Fruit fly (Drosophila melanogaster) whole organism, embryonic: ENCODE measurements around the gene Pig1.

ENCODE experiments used
- Atf-2 ChIP-seq: fragments of 200-800 bp; sonication (Bioruptor generic); optimal IDR thresholded peaks from 2 replicates; lab custom pipeline; 2016; ENCODE audit warnings: missing biosample characterization, missing genetic modification characterization
- B-H2 ChIP-seq: fragments of 200-800 bp; sonication (Bioruptor generic); optimal IDR thresholded peaks from 2 replicates; lab custom pipeline; 2018; ENCODE audit warnings: missing biosample characterization, mild to moderate bottlenecking, missing genetic modification characterization
- Blimp-1 ChIP-seq: fragments of 200-800 bp; sonication (Bioruptor generic); optimal IDR thresholded peaks from 3 replicates; lab custom pipeline; 2018; ENCODE audit warnings: missing biosample characterization, missing genetic modification characterization, mild to moderate bottlenecking, moderate library complexity, missing genetic modification reagents
- CG10959 ChIP-seq: fragments of 200-800 bp; sonication (Bioruptor generic); IDR thresholded peaks from 2 replicates; pipeline ENCODE4 v1.3.6; 2022; ENCODE audit warnings: missing biosample characterization, missing genetic modification characterization
- CG11456 ChIP-seq: fragments of 200-800 bp; sonication (Bioruptor generic); IDR thresholded peaks from 3 replicates; pipeline ENCODE4 v1.3.6; 2022; ENCODE audit warnings: missing biosample characterization, missing genetic modification characterization
- CG13624 ChIP-seq: fragments of 200-800 bp; sonication (Bioruptor generic); optimal IDR thresholded peaks from 2 replicates; lab custom pipeline; 2016; ENCODE audit warnings: missing biosample characterization, missing genetic modification characterization
- CG14667 ChIP-seq: fragments of 200-800 bp; sonication (Bioruptor generic); IDR thresholded peaks from 2 replicates; pipeline ENCODE4 v1.3.6; 2022; ENCODE audit warnings: missing biosample characterization, missing genetic modification characterization
- CG15601 ChIP-seq: fragments of 200-800 bp; sonication (Bioruptor generic); optimal IDR thresholded peaks from 3 replicates; lab custom pipeline; 2019; ENCODE audit warnings: missing biosample characterization, mild to moderate bottlenecking, missing genetic modification characterization, moderate library complexity
- CG17912 ChIP-seq: fragments of 200-800 bp; sonication (Bioruptor generic); optimal IDR thresholded peaks from 2 replicates; lab custom pipeline; 2018; ENCODE audit warnings: missing biosample characterization, mild to moderate bottlenecking, missing genetic modification characterization
- CG18599 ChIP-seq: fragments of 200-800 bp; sonication (Bioruptor generic); optimal IDR thresholded peaks from 3 replicates; lab custom pipeline; 2017; ENCODE audit warnings: missing biosample characterization, missing genetic modification characterization, mild to moderate bottlenecking, moderate library complexity, missing genetic modification reagents
- CG30403 ChIP-seq: fragments of 200-800 bp; sonication (Bioruptor generic); optimal IDR thresholded peaks from 3 replicates; lab custom pipeline; 2016; ENCODE audit warnings: missing biosample characterization, missing genetic modification characterization
- CG30431 ChIP-seq: fragments of 200-800 bp; sonication (Bioruptor generic); optimal IDR thresholded peaks from 2 replicates; lab custom pipeline; 2017; ENCODE audit warnings: missing biosample characterization, missing genetic modification characterization
- CG3065 ChIP-seq: fragments of 200-800 bp; sonication (Bioruptor generic); optimal IDR thresholded peaks from 2 replicates; lab custom pipeline; 2016; ENCODE audit warnings: missing biosample characterization, missing genetic modification characterization
- CG32532 ChIP-seq: fragments of 200-800 bp; sonication (Bioruptor generic); IDR thresholded peaks from 2 replicates; pipeline ENCODE4 v1.3.6; 2022; ENCODE audit warnings: missing biosample characterization, missing genetic modification characterization
- CG4707 ChIP-seq: fragments of 200-800 bp; sonication (Bioruptor generic); optimal IDR thresholded peaks from 2 replicates; lab custom pipeline; 2018; ENCODE audit warnings: missing biosample characterization, mild to moderate bottlenecking, missing genetic modification characterization, moderate library complexity
- CG7987 ChIP-seq: fragments of 200-800 bp; sonication (Bioruptor generic); optimal IDR thresholded peaks from 2 replicates; lab custom pipeline; 2018; ENCODE audit warnings: missing biosample characterization, mild to moderate bottlenecking, missing genetic modification characterization, moderate library complexity
- CG9215 ChIP-seq: fragments of 200-800 bp; sonication (Bioruptor generic); IDR thresholded peaks from 2 replicates; pipeline ENCODE4 v1.3.6; 2022; ENCODE audit warnings: missing biosample characterization, missing genetic modification characterization
- CG9609 ChIP-seq: fragments of 200-800 bp; sonication (Bioruptor generic); optimal IDR thresholded peaks from 3 replicates; lab custom pipeline; 2016; ENCODE audit warnings: missing biosample characterization, missing genetic modification characterization
- Camta ChIP-seq: fragments of 200-800 bp; sonication (Bioruptor generic); optimal IDR thresholded peaks from 2 replicates; lab custom pipeline; 2016; ENCODE audit warnings: missing biosample characterization, missing genetic modification characterization
- CoRest ChIP-seq: fragments of 200-800 bp; sonication (Bioruptor generic); optimal IDR thresholded peaks from 3 replicates; lab custom pipeline; 2018; ENCODE audit warnings: missing biosample characterization, mild to moderate bottlenecking, missing genetic modification characterization, moderate library complexity
- Dp ChIP-seq: fragments of 200-800 bp; sonication (Bioruptor generic); optimal IDR thresholded peaks from 2 replicates; lab custom pipeline; 2018; ENCODE audit warnings: missing biosample characterization, mild to moderate bottlenecking, missing genetic modification characterization, moderate library complexity
- ERR ChIP-seq: fragments of 200-800 bp; sonication (Bioruptor generic); optimal IDR thresholded peaks from 2 replicates; lab custom pipeline; 2016; ENCODE audit warnings: missing biosample characterization, missing genetic modification characterization
- GATAe ChIP-seq: fragments of 200-800 bp; sonication (Bioruptor generic); conservative IDR thresholded peaks from 2 replicates; pipeline ENCODE4 v1.3.6; 2022; ENCODE audit warnings: missing biosample characterization, missing genetic modification characterization
- Gsc ChIP-seq: fragments of 200-800 bp; sonication (Bioruptor generic); IDR thresholded peaks from 2 replicates; pipeline ENCODE4 v1.3.6; 2022; ENCODE audit warnings: missing biosample characterization, missing genetic modification characterization
- Lim3 ChIP-seq: fragments of 200-800 bp; sonication (Bioruptor generic); IDR thresholded peaks from 2 replicates; pipeline ENCODE4 v1.3.6; 2022; ENCODE audit warnings: missing biosample characterization, missing genetic modification characterization
- Nf-YB ChIP-seq: fragments of 200-800 bp; sonication (Bioruptor generic); optimal IDR thresholded peaks from 3 replicates; lab custom pipeline; 2019; ENCODE audit warnings: missing biosample characterization, mild to moderate bottlenecking, missing genetic modification characterization, moderate library complexity
- Nf-YC ChIP-seq: fragments of 200-800 bp; optimal IDR thresholded peaks from 3 replicates; lab custom pipeline; 2019; ENCODE audit warnings: missing biosample characterization, mild to moderate bottlenecking, missing genetic modification characterization, moderate library complexity
- Opbp ChIP-seq: fragments of 200-800 bp; sonication (Bioruptor generic); IDR thresholded peaks from 3 replicates; pipeline ENCODE4 v1.3.6; 2022; ENCODE audit warnings: missing biosample characterization, missing genetic modification characterization; ENCODE audit not compliant: partially characterized antibody
- Sox102F ChIP-seq: fragments of 200-800 bp; sonication (Bioruptor generic); optimal IDR thresholded peaks from 2 replicates; lab custom pipeline; 2018; ENCODE audit warnings: missing biosample characterization, mild to moderate bottlenecking, missing genetic modification characterization, moderate library complexity
- Trl ChIP-seq, 3 experiments: fragments of >200 bp in 2 of 3; fragments of 200-800 bp in 1 of 3; sonication (Bioruptor generic) in 1 of 3; optimal IDR thresholded peaks; 2 replicates in 1 of 3; 3 replicates in 2 of 3; lab custom pipeline; 2016 to 2017; ENCODE audit warnings: missing biosample characterization in 1 of 3, missing genetic modification characterization in 1 of 3
- Xrp1 ChIP-seq: fragments of 200-800 bp; sonication (Bioruptor generic); IDR thresholded peaks from 2 replicates; pipeline ENCODE4 v1.3.6; 2022; ENCODE audit warnings: missing biosample characterization, missing genetic modification characterization
- ab ChIP-seq: fragments of 200-800 bp; sonication (Bioruptor generic); optimal IDR thresholded peaks from 2 replicates; lab custom pipeline; 2016; ENCODE audit warnings: missing biosample characterization, missing genetic modification characterization
- bcd ChIP-seq: fragments of 200-800 bp; sonication (Bioruptor generic); optimal IDR thresholded peaks from 2 replicates; lab custom pipeline; 2017; ENCODE audit warnings: missing biosample characterization, mild to moderate bottlenecking, missing genetic modification characterization
- chif ChIP-seq, 2 experiments: fragments of 200-800 bp; sonication (Bioruptor generic); optimal IDR thresholded peaks; 3 replicates each; lab custom pipeline; 2016; ENCODE audit warnings: missing biosample characterization in 2 of 2, missing genetic modification characterization in 2 of 2
- ci ChIP-seq: fragments of 200-800 bp; sonication (Bioruptor generic); IDR thresholded peaks from 3 replicates; pipeline ENCODE4 v1.3.6; 2022; ENCODE audit warnings: missing biosample characterization, missing genetic modification characterization
- corto ChIP-seq: fragments of 200-800 bp; sonication (Bioruptor generic); optimal IDR thresholded peaks from 2 replicates; lab custom pipeline; 2016; ENCODE audit warnings: missing biosample characterization, mild to moderate bottlenecking, missing genetic modification characterization, moderate library complexity
- crc ChIP-seq: fragments of 200-800 bp; sonication (Bioruptor generic); optimal IDR thresholded peaks from 2 replicates; lab custom pipeline; 2016; ENCODE audit warnings: missing biosample characterization, missing genetic modification characterization
- dysf ChIP-seq: fragments of 200-800 bp; sonication (Bioruptor generic); IDR thresholded peaks from 3 replicates; pipeline ENCODE4 v1.3.6; 2022; ENCODE audit warnings: missing biosample characterization, missing genetic modification characterization
- ewg ChIP-seq: fragments of 200-800 bp; sonication (Bioruptor generic); optimal IDR thresholded peaks from 3 replicates; lab custom pipeline; 2017; ENCODE audit warnings: mild to moderate bottlenecking, missing biosample characterization, missing genetic modification reagents, missing genetic modification characterization
- fd96Cb ChIP-seq: fragments of 200-800 bp; sonication (Bioruptor generic); optimal IDR thresholded peaks from 2 replicates; lab custom pipeline; 2018; ENCODE audit warnings: missing biosample characterization, mild to moderate bottlenecking, missing genetic modification characterization, moderate library complexity
- gro ChIP-seq: fragments of 200-800 bp; sonication (Bioruptor generic); optimal IDR thresholded peaks from 2 replicates; lab custom pipeline; 2016; ENCODE audit warnings: missing biosample characterization, missing genetic modification characterization
- her ChIP-seq: fragments of 200-800 bp; sonication (Bioruptor generic); optimal IDR thresholded peaks from 2 replicates; lab custom pipeline; 2016; ENCODE audit warnings: missing biosample characterization, missing genetic modification characterization
- ind ChIP-seq: fragments of 200-800 bp; sonication (Bioruptor generic); optimal IDR thresholded peaks from 3 replicates; lab custom pipeline; 2016; ENCODE audit warnings: missing biosample characterization, missing genetic modification characterization
- ken ChIP-seq: fragments of 200-800 bp; sonication (Bioruptor generic); IDR thresholded peaks from 3 replicates; pipeline ENCODE4 v1.3.6; 2022; ENCODE audit warnings: missing biosample characterization, missing genetic modification characterization
- lbe ChIP-seq: fragments of 200-800 bp; sonication (Bioruptor generic); optimal IDR thresholded peaks from 2 replicates; lab custom pipeline; 2016; ENCODE audit warnings: missing biosample characterization, mild to moderate bottlenecking, missing genetic modification characterization
- pnt ChIP-seq: fragments of 200-800 bp; sonication (Bioruptor generic); optimal IDR thresholded peaks from 3 replicates; lab custom pipeline; 2016; ENCODE audit warnings: missing biosample characterization, missing genetic modification characterization
- ranshi ChIP-seq: fragments of 200-800 bp; sonication (Bioruptor generic); IDR thresholded peaks from 2 replicates; pipeline ENCODE4 v1.3.6; 2022; ENCODE audit warnings: missing biosample characterization, missing genetic modification characterization
- seq ChIP-seq: fragments of 200-800 bp; sonication (Bioruptor generic); IDR thresholded peaks from 2 replicates; pipeline ENCODE4 v1.3.6; 2022; ENCODE audit warnings: missing biosample characterization, missing genetic modification characterization
- sqz ChIP-seq: fragments of 200-800 bp; sonication (Bioruptor generic); optimal IDR thresholded peaks from 3 replicates; lab custom pipeline; 2018; ENCODE audit warnings: missing biosample characterization, mild to moderate bottlenecking, missing genetic modification characterization
- toy ChIP-seq: fragments of 200-800 bp; sonication (Bioruptor generic); IDR thresholded peaks from 2 replicates; pipeline ENCODE4 v1.3.6; 2022; ENCODE audit warnings: missing biosample characterization, missing genetic modification characterization

The Pig1 gene

DNA sequence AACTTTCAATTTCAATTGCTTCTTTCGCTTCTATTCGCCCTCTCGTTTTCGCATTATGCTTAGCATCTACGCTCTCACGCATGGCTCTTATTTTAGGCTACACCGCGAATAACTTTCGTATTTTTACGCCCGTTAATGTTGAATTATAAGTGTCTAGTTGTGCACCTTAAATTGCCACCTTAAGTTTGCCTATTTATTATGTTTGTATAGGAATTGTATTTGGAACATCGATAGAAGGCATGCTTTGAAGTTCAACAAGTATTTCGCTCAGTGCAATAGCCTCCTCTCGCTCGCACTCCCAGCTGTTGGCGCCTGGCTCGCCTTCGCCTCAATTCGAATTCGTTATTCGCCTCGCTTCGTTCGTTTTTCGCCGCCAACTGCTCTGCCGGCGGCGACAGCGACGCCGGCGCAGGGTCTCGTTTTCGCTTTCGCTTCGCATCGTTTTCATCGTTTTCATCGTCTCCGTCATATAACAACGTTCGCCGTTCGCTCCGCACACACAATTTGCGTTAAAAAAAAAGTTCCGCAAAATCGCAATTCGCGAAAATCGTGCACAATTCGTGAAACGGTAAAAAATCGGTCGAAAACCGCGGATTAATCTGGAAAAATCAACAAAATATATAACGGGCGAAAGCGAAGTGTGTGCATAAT is 45.9 kb upstream of the Pig1 start (continued):
- peak; percentile 90 for TF ChIP-seq toy (GFP tag; lab: Robert Waterston, UW)
- peak; percentile 95 for TF ChIP-seq seq (GFP tag; lab: Robert Waterston, UW)
- TF ChIP-seq CG4707 (GFP tag; lab: Kevin White, UChicago), result peak; percentile 89
- TF ChIP-seq CG9609, result peak; percentile 98
- TF ChIP-seq ci, result peak; percentile 98
- TF ChIP-seq B-H2 (GFP tag; lab: Kevin White, UChicago), result peak; percentile 75
- no peak for TF ChIP-seq CG17912 (GFP tag; lab: Kevin White, UChicago)
- peak; percentile 99 for TF ChIP-seq CG18599 (GFP tag; lab: Kevin White, UChicago)
- TF ChIP-seq Atf-2 (GFP tag; lab: Kevin White, UChicago), result peak; percentile 98
- TF ChIP-seq CG7987 (GFP tag; lab: Kevin White, UChicago), result peak; percentile 93
- peak; percentile 98 for TF ChIP-seq ranshi
- TF ChIP-seq gro, result peak; percentile 99
- peak; percentile 78 for TF ChIP-seq Nf-YC (tag; lab: Kevin White, UChicago)
- peak; percentile 98 for TF ChIP-seq bcd
- TF ChIP-seq Blimp-1 (GFP tag; lab: Kevin White, UChicago), result peak; percentile 96
- peak; percentile 98 for TF ChIP-seq ind
- peak; percentile 88 for TF ChIP-seq Lim3
- TF ChIP-seq sqz, result peak; percentile 85
- peak; percentile 95 for TF ChIP-seq ab (GFP tag; lab: Kevin White, UChicago)
- TF ChIP-seq CG30431 (GFP tag; lab: Kevin White, UChicago), result peak; percentile 96
- TF ChIP-seq fd96Cb (tag; lab: Kevin White, UChicago), result peak; percentile 96
- TF ChIP-seq pnt, result peak; percentile 98
- TF ChIP-seq chif (GFP tag; optimal IDR thresholded peaks at IDR 0.05; lab: Kevin White, UChicago), result peak; percentile 98
- peak; percentile 98 for TF ChIP-seq CG30403 (GFP tag; lab: Kevin White, UChicago)
- TF ChIP-seq Camta (GFP tag; lab: Kevin White, UChicago), result peak; percentile 98
- TF ChIP-seq Nf-YB (GFP tag; lab: Kevin White, UChicago), result peak; percentile 79
- peak; percentile 91 for TF ChIP-seq Gsc (GFP tag; lab: Robert Waterston, UW)
- peak; percentile 96 for TF ChIP-seq CoRest (tag; lab: Kevin White, UChicago)
- peak; percentile 18 for TF ChIP-seq Dp (GFP tag; lab: Kevin White, UChicago)
- peak; percentile 90 for TF ChIP-seq CG15601 (tag; lab: Kevin White, UChicago)
- TF ChIP-seq CG13624 (GFP tag; lab: Kevin White, UChicago), result peak; percentile 99
- TF ChIP-seq ewg (GFP tag; lab: Kevin White, UChicago), result peak; percentile 95
- peak; percentile 98 for TF ChIP-seq CG11456 (GFP tag; lab: Robert Waterston, UW)
- TF ChIP-seq CG10959 (GFP tag; lab: Robert Waterston, UW), result peak; percentile 90
- TF ChIP-seq her, result peak; percentile 96
- peak; percentile 97 for TF ChIP-seq Xrp1 (GFP tag; lab: Robert Waterston, UW)
- peak; percentile 98 for TF ChIP-seq dysf
- peak; percentile 98 for TF ChIP-seq crc (GFP tag; lab: Kevin White, UChicago)
- TF ChIP-seq CG9215 (GFP tag; lab: Robert Waterston, UW), result peak; percentile 96
- peak; percentile 95 for TF ChIP-seq CG14667 (GFP tag; lab: Robert Waterston, UW)
- peak; percentile 86 for TF ChIP-seq GATAe (GFP tag; lab: Robert Waterston, UW)
- peak; percentile 98 for TF ChIP-seq Sox102F (GFP tag; lab: Kevin White, UChicago)
- peak; percentile 59 for TF ChIP-seq lbe (GFP tag; lab: Kevin White, UChicago)
- TF ChIP-seq ERR (GFP tag; lab: Kevin White, UChicago), result peak; percentile 97
- TF ChIP-seq CG3065 (GFP tag; lab: Kevin White, UChicago), result peak; percentile 95
- TF ChIP-seq ken (GFP tag; lab: Robert Waterston, UW), result peak; percentile 96
- TF ChIP-seq corto (GFP tag; lab: Kevin White, UChicago), result peak; percentile 71
- no peak for TF ChIP-seq Trl (optimal IDR thresholded peaks at IDR 0.05; lab: Kevin White, UChicago)
- TF ChIP-seq Trl (GFP tag; optimal IDR thresholded peaks at IDR 0.05; lab: Kevin White, UChicago), result peak; percentile 98
- TF ChIP-seq Opbp (GFP tag; lab: Robert Waterston, UW), result no peak
- peak; percentile 98 for TF ChIP-seq CG32532 (GFP tag; lab: Robert Waterston, UW)
